Fruit fly (Drosophila melanogaster) whole organism, embryonic: ENCODE measurements around the gene mRpS7.

Experiments
- Awh ChIP-seq: fragments of 200-800 bp; sonication (Bioruptor generic); IDR thresholded peaks from 2 replicates; pipeline ENCODE4, ENCODE4 v1.3.6; 2022; ENCODE audit warnings: missing biosample characterization, missing genetic modification characterization
- BEAF-32 ChIP-seq: fragments of 200-800 bp; sonication (Bioruptor generic); optimal IDR thresholded peaks from 3 replicates; lab custom pipeline; 2017; ENCODE audit warnings: missing biosample characterization, missing genetic modification characterization, mild to moderate bottlenecking, moderate library complexity, missing genetic modification reagents
- Bdp1 ChIP-seq: fragments of 200-800 bp; sonication (Bioruptor generic); optimal IDR thresholded peaks from 3 replicates; lab custom pipeline; 2016; ENCODE audit warnings: missing biosample characterization, missing genetic modification characterization
- CG10267 ChIP-seq: fragments of 200-800 bp; sonication (Bioruptor generic); optimal IDR thresholded peaks from 2 replicates; lab custom pipeline; 2018; ENCODE audit warnings: missing biosample characterization, mild to moderate bottlenecking, missing genetic modification characterization, moderate library complexity
- CG12236 ChIP-seq: fragments of 200-800 bp; sonication (Bioruptor generic); optimal IDR thresholded peaks from 2 replicates; lab custom pipeline; 2016; ENCODE audit warnings: missing biosample characterization, missing genetic modification characterization
- CG12942 ChIP-seq: fragments of 200-800 bp; sonication (Bioruptor generic); optimal IDR thresholded peaks from 3 replicates; lab custom pipeline; 2016; ENCODE audit warnings: missing biosample characterization, missing genetic modification characterization
- CG13287 ChIP-seq: fragments of 200-800 bp; sonication (Bioruptor generic); IDR thresholded peaks from 2 replicates; pipeline ENCODE4 v1.3.6; 2022; ENCODE audit warnings: missing biosample characterization, missing genetic modification characterization; ENCODE audit not compliant: partially characterized antibody
- CG14667 ChIP-seq: fragments of 200-800 bp; sonication (Bioruptor generic); IDR thresholded peaks from 2 replicates; pipeline ENCODE4 v1.3.6; 2022; ENCODE audit warnings: missing biosample characterization, missing genetic modification characterization
- CG15011 ChIP-seq: fragments of 200-800 bp; sonication (Bioruptor generic); optimal IDR thresholded peaks from 3 replicates; lab custom pipeline; 2018; ENCODE audit warnings: missing biosample characterization, mild to moderate bottlenecking, missing genetic modification characterization
- CG15696 ChIP-seq: fragments of 200-800 bp; sonication (Bioruptor generic); optimal IDR thresholded peaks from 2 replicates; lab custom pipeline; 2019; ENCODE audit warnings: missing biosample characterization, mild to moderate bottlenecking, missing genetic modification characterization, moderate library complexity
- CG16813 ChIP-seq: fragments of 200-800 bp; sonication (Bioruptor generic); IDR thresholded peaks from 3 replicates; pipeline ENCODE4 v1.3.6; 2022; ENCODE audit warnings: missing biosample characterization, missing genetic modification characterization; ENCODE audit not compliant: partially characterized antibody
- CG17829 ChIP-seq: fragments of 200-800 bp; optimal IDR thresholded peaks from 2 replicates; lab custom pipeline; 2019; ENCODE audit warnings: missing biosample characterization, mild to moderate bottlenecking, missing genetic modification characterization, moderate library complexity
- CG18599 ChIP-seq: fragments of 200-800 bp; sonication (Bioruptor generic); optimal IDR thresholded peaks from 3 replicates; lab custom pipeline; 2017; ENCODE audit warnings: missing biosample characterization, missing genetic modification characterization, mild to moderate bottlenecking, moderate library complexity, missing genetic modification reagents
- CG2712 ChIP-seq: fragments of 200-800 bp; optimal IDR thresholded peaks from 3 replicates; lab custom pipeline; 2019; ENCODE audit warnings: missing biosample characterization, mild to moderate bottlenecking, missing genetic modification characterization, moderate library complexity
- CG2889 ChIP-seq: fragments of 200-800 bp; sonication (Bioruptor generic); IDR thresholded peaks from 3 replicates; pipeline ENCODE4 v1.3.6; 2022; ENCODE audit warnings: missing biosample characterization, missing genetic modification characterization
- CG34224 ChIP-seq: fragments of 200-800 bp; sonication (Bioruptor generic); IDR thresholded peaks from 3 replicates; pipeline ENCODE4 v1.3.6; 2022; ENCODE audit warnings: missing biosample characterization, missing genetic modification characterization; ENCODE audit not compliant: partially characterized antibody
- CG42726 ChIP-seq: fragments of 200-800 bp; sonication (Bioruptor generic); IDR thresholded peaks from 2 replicates; pipeline ENCODE4 v1.3.6; 2022; ENCODE audit warnings: missing biosample characterization, missing genetic modification characterization; ENCODE audit not compliant: partially characterized antibody
- CG4730 ChIP-seq: fragments of 200-800 bp; sonication (Bioruptor generic); IDR thresholded peaks from 2 replicates; pipeline ENCODE4 v1.3.6; 2022; ENCODE audit warnings: missing biosample characterization, missing genetic modification characterization
- CG6272 ChIP-seq: fragments of 200-800 bp; sonication (Bioruptor generic); IDR thresholded peaks from 2 replicates; pipeline ENCODE4 v1.3.6; 2022; ENCODE audit warnings: missing biosample characterization, missing genetic modification characterization
- CG7271 ChIP-seq: fragments of 200-800 bp; sonication (Bioruptor generic); optimal IDR thresholded peaks from 2 replicates; lab custom pipeline; 2018; ENCODE audit warnings: missing biosample characterization, mild to moderate bottlenecking, missing genetic modification characterization, moderate library complexity
- CG7372 ChIP-seq: fragments of 200-800 bp; sonication (Bioruptor generic); IDR thresholded peaks from 2 replicates; pipeline ENCODE4 v1.3.6; 2022; ENCODE audit warnings: missing biosample characterization, missing genetic modification characterization
- D ChIP-seq, 2 experiments: fragments of 200-800 bp in 1 of 2; fragments of >200 bp in 1 of 2; sonication (Bioruptor generic) in 1 of 2; optimal IDR thresholded peaks; 2 replicates in 1 of 2; 3 replicates in 1 of 2; lab custom pipeline; 2017; ENCODE audit warnings: mild to moderate bottlenecking in 1 of 2, missing biosample characterization in 1 of 2, missing genetic modification characterization in 1 of 2, missing genetic modification reagents in 1 of 2
- Deaf1 ChIP-seq: fragments of 200-800 bp; optimal IDR thresholded peaks from 3 replicates; lab custom pipeline; 2019; ENCODE audit warnings: missing biosample characterization, mild to moderate bottlenecking, missing genetic modification characterization, moderate library complexity
- Dp ChIP-seq: fragments of 200-800 bp; sonication (Bioruptor generic); optimal IDR thresholded peaks from 2 replicates; lab custom pipeline; 2018; ENCODE audit warnings: missing biosample characterization, mild to moderate bottlenecking, missing genetic modification characterization, moderate library complexity
- Dref ChIP-seq: fragments of 200-800 bp; sonication (Bioruptor generic); IDR thresholded peaks from 2 replicates; pipeline ENCODE4 v1.3.6; 2022; ENCODE audit warnings: missing biosample characterization, missing genetic modification characterization
- Hsf ChIP-seq: fragments of 200-800 bp; sonication (Bioruptor generic); optimal IDR thresholded peaks from 3 replicates; lab custom pipeline; 2016; ENCODE audit warnings: missing biosample characterization, missing genetic modification characterization
- Lhr ChIP-seq: fragments of 200-800 bp; sonication (Bioruptor generic); optimal IDR thresholded peaks from 3 replicates; lab custom pipeline; 2017; ENCODE audit warnings: mild to moderate bottlenecking, missing biosample characterization, missing genetic modification reagents, missing genetic modification characterization
- MBD-R2 ChIP-seq: fragments of 200-800 bp; sonication (Bioruptor generic); IDR thresholded peaks from 2 replicates; pipeline ENCODE4 v1.3.6; 2022; ENCODE audit warnings: missing biosample characterization, missing genetic modification characterization
- Mad ChIP-seq: fragments of 200-800 bp; sonication (Bioruptor generic); optimal IDR thresholded peaks from 2 replicates; lab custom pipeline; 2016; ENCODE audit warnings: missing biosample characterization, missing genetic modification characterization
- Med ChIP-seq: fragments of 200-800 bp; sonication (Bioruptor generic); peaks from one replicate; lab custom pipeline; 2016; ENCODE audit warnings: missing biosample characterization, missing genetic modification characterization, mild to moderate bottlenecking, inconsistent platforms, moderate library complexity
- Nf-YC ChIP-seq: fragments of 200-800 bp; optimal IDR thresholded peaks from 3 replicates; lab custom pipeline; 2019; ENCODE audit warnings: missing biosample characterization, mild to moderate bottlenecking, missing genetic modification characterization, moderate library complexity
- Oaz ChIP-seq: fragments of 200-800 bp; sonication (Bioruptor generic); IDR thresholded peaks from 2 replicates; pipeline ENCODE4 v1.3.6; 2022; ENCODE audit warnings: missing biosample characterization, missing genetic modification characterization
- ac ChIP-seq: fragments of 200-800 bp; sonication (Bioruptor generic); optimal IDR thresholded peaks from 3 replicates; lab custom pipeline; 2017; ENCODE audit warnings: missing biosample characterization, mild to moderate bottlenecking, missing genetic modification characterization
- bigmax ChIP-seq: fragments of 200-800 bp; sonication (Bioruptor generic); optimal IDR thresholded peaks from 2 replicates; lab custom pipeline; 2018; ENCODE audit warnings: missing biosample characterization, mild to moderate bottlenecking, missing genetic modification characterization
- disco-r ChIP-seq: fragments of 200-800 bp; sonication (Bioruptor generic); optimal IDR thresholded peaks from 2 replicates; lab custom pipeline; 2016; ENCODE audit warnings: missing biosample characterization, missing genetic modification characterization
- ewg ChIP-seq: fragments of 200-800 bp; sonication (Bioruptor generic); optimal IDR thresholded peaks from 3 replicates; lab custom pipeline; 2017; ENCODE audit warnings: mild to moderate bottlenecking, missing biosample characterization, missing genetic modification reagents, missing genetic modification characterization
- hb ChIP-seq: fragments of 200-800 bp; sonication (Bioruptor generic); IDR thresholded peaks from 3 replicates; pipeline ENCODE4 v1.3.6; 2022; ENCODE audit warnings: missing biosample characterization, missing genetic modification characterization; ENCODE audit not compliant: partially characterized antibody
- her ChIP-seq: fragments of 200-800 bp; sonication (Bioruptor generic); optimal IDR thresholded peaks from 2 replicates; lab custom pipeline; 2016; ENCODE audit warnings: missing biosample characterization, missing genetic modification characterization
- hth ChIP-seq: fragments of >200 bp; optimal IDR thresholded peaks from 2 replicates; lab custom pipeline; 2017; ENCODE audit warnings: inconsistent platforms
- nerfin-1 ChIP-seq: fragments of 200-800 bp; sonication (Bioruptor generic); optimal IDR thresholded peaks from 3 replicates; lab custom pipeline; 2019; ENCODE audit warnings: missing biosample characterization, mild to moderate bottlenecking, missing genetic modification characterization, moderate library complexity
- nom ChIP-seq: fragments of 200-800 bp; sonication (Bioruptor generic); optimal IDR thresholded peaks from 2 replicates; lab custom pipeline; 2017; ENCODE audit warnings: missing biosample characterization, missing genetic modification characterization, mild to moderate bottlenecking, moderate library complexity, missing genetic modification reagents
- pzg ChIP-seq: fragments of 200-800 bp; sonication (Bioruptor generic); optimal IDR thresholded peaks from 3 replicates; lab custom pipeline; 2018; ENCODE audit warnings: missing biosample characterization, mild to moderate bottlenecking, missing genetic modification characterization, moderate library complexity
- repo ChIP-seq: fragments of 200-800 bp; sonication (Bioruptor generic); optimal IDR thresholded peaks from 2 replicates; lab custom pipeline; 2016; ENCODE audit warnings: missing biosample characterization, missing genetic modification characterization
- row ChIP-seq: fragments of 200-800 bp; sonication (Bioruptor generic); IDR thresholded peaks from 3 replicates; pipeline ENCODE4 v1.3.6; 2022; ENCODE audit warnings: missing biosample characterization, missing genetic modification characterization
- sna ChIP-seq: fragments of 200-800 bp; sonication (Bioruptor generic); IDR thresholded peaks from 2 replicates; pipeline ENCODE4 v1.3.6; 2022; ENCODE audit warnings: missing biosample characterization, missing genetic modification characterization; ENCODE audit not compliant: partially characterized antibody
- sug ChIP-seq: fragments of 200-800 bp; optimal IDR thresholded peaks from 2 replicates; lab custom pipeline; 2019; ENCODE audit warnings: missing biosample characterization, mild to moderate bottlenecking, missing genetic modification characterization, moderate library complexity
- tap ChIP-seq: fragments of 200-800 bp; optimal IDR thresholded peaks from 3 replicates; lab custom pipeline; 2019; ENCODE audit warnings: missing biosample characterization, mild to moderate bottlenecking, missing genetic modification characterization, moderate library complexity
- tin ChIP-seq: fragments of 200-800 bp; sonication (Bioruptor generic); optimal IDR thresholded peaks from 3 replicates; lab custom pipeline; 2016; ENCODE audit warnings: missing biosample characterization, missing genetic modification characterization
- zen ChIP-seq: fragments of 200-800 bp; sonication (Bioruptor generic); optimal IDR thresholded peaks from 3 replicates; lab custom pipeline; 2018; ENCODE audit warnings: missing biosample characterization, mild to moderate bottlenecking, missing genetic modification characterization, moderate library complexity

The mRpS7 gene

dm6 chr2L:10435606-10436160 lies 49.2 kb downstream of the mRpS7 start, which contains the start of the genes TBC1D16 and holn1:
Gene TBC1D16 (minus strand): TSS chr2L:10435656.
Gene holn1 (plus strand): TSS chr2L:10435995.
- TF ChIP-seq CG15696 (tag; lab: Kevin White, UChicago) (peak; percentile 29), Bdp1 (GFP tag; lab: Kevin White, UChicago) (no peak), Mad (no peak), CG15011 (GFP tag; lab: Kevin White, UChicago) (no peak), pzg (GFP tag; lab: Kevin White, UChicago) (peak; percentile 13), tap (tag; lab: Kevin White, UChicago) (no peak), tin (GFP tag; lab: Kevin White, UChicago) (no peak), hb (GFP tag; lab: Robert Waterston, UW) (no peak), CG13287 (GFP tag; lab: Robert Waterston, UW) (peak; percentile 78), Awh (no peak), repo (GFP tag; lab: Kevin White, UChicago) (no peak), her (no peak), CG6272 (no peak), nerfin-1 (peak; percentile 3), CG7271 (tag; lab: Kevin White, UChicago) (no peak), CG2712 (tag; lab: Kevin White, UChicago) (peak; percentile 30), Oaz (GFP tag; lab: Robert Waterston, UW) (no peak), hth (lab: Kevin White, UChicago) (no peak), CG10267 (peak; percentile 1), CG7372 (GFP tag; lab: Robert Waterston, UW) (no peak), bigmax (GFP tag; lab: Kevin White, UChicago) (no peak), sug (tag; lab: Kevin White, UChicago) (no peak), Lhr (GFP tag; lab: Kevin White, UChicago) (no peak), Deaf1 (tag; lab: Kevin White, UChicago) (no peak), CG34224 (GFP tag; lab: Robert Waterston, UW) (peak; percentile 45; the same call in 2 of the 3 replicates), CG12942 (no peak), ewg (GFP tag; lab: Kevin White, UChicago) (peak; percentile 85), Dp (GFP tag; lab: Kevin White, UChicago) (peak; percentile 21), CG4730 (GFP tag; lab: Robert Waterston, UW) (no peak), Hsf (no peak), zen (tag; lab: Kevin White, UChicago) (peak; percentile 1), CG42726 (no peak), Nf-YC (tag; lab: Kevin White, UChicago) (peak; percentile 13), disco-r (GFP tag; lab: Kevin White, UChicago) (no peak), CG18599 (no peak), BEAF-32 (GFP tag; lab: Kevin White, UChicago) (peak; percentile 60), CG2889 (GFP tag; lab: Robert Waterston, UW) (no peak), D (optimal IDR thresholded peaks at IDR 0.05; lab: Kevin White, UChicago) (no peak), D (GFP tag; optimal IDR thresholded peaks at IDR 0.05; lab: Kevin White, UChicago) (no peak), row (peak; percentile 55; the same call in 1 of the 3 replicates), CG16813 (GFP tag; lab: Robert Waterston, UW) (0 out of 3 replicates have a peak, but pooled peaks have one; percentile 13), ac (GFP tag; lab: Kevin White, UChicago) (no peak), CG14667 (GFP tag; lab: Robert Waterston, UW) (no peak), Dref (peak; percentile 54), Med (GFP tag; lab: Kevin White, UChicago) (no peak), CG12236 (GFP tag; lab: Kevin White, UChicago) (no peak), nom (no peak), sna (GFP tag; lab: Robert Waterston, UW) (0 out of 2 replicates have a peak, but pooled peaks have one; percentile 32), MBD-R2 (GFP tag; lab: Robert Waterston, UW) (peak; percentile 50), CG17829 (peak; percentile 12)
